Fruit fly (Drosophila melanogaster): ENCODE measurements around the gene SmydA-9.

The SmydA-9 gene

dm6 chrX:9161912-9162311 lies 48.8 kb downstream of the SmydA-9 start, which contains the start of the genes Zpr1 and CG44532:
TSS of gene Zpr1 (minus strand) at chrX:9162090.
TSS of gene CG44532 (plus strand) at chrX:9162092.
- TF ChIP-seq Mnt (GFP tag; optimal IDR thresholded peaks at IDR 0.05) (peak; percentile 63), cnc (optimal IDR thresholded peaks at IDR 0.05) (no peak)

- TF ChIP-seq bab1 (GFP tag; optimal IDR thresholded peaks at IDR 0.05) (peak; percentile 80), Mnt (GFP tag; optimal IDR thresholded peaks at IDR 0.05) (peak; percentile 10), Crg-1 (GFP tag; optimal IDR thresholded peaks at IDR 0.05) (no peak)
Observed at dm6 chrX:9159736-9160135, 51.0 kb downstream of the SmydA-9 start, which contains the start of gene NdufA3. TSS of gene NdufA3 (minus strand) at chrX:9160052.

- TF ChIP-seq Clk (GFP tag; optimal IDR thresholded peaks at IDR 0.05), result no peak
- TF ChIP-seq CG5204 (GFP tag; optimal IDR thresholded peaks at IDR 0.05), result no peak
- TF ChIP-seq pad (GFP tag; optimal IDR thresholded peaks at IDR 0.05), result no peak
- peak; percentile 38 for TF ChIP-seq bab1 (GFP tag; optimal IDR thresholded peaks at IDR 0.05)
Observed at dm6 chrX:9158366-9158765, 52.3 kb downstream of the SmydA-9 start, which contains the start of the genes Ost48 and Dlip1. TSS of gene Ost48 (minus strand) at chrX:9158515. TSS of gene Dlip1 (plus strand) at chrX:9158622.

dm6 chrX:9156388-9156823 lies 54.3 kb downstream of the SmydA-9 start, which contains the start of gene His3.3B:
TSS of gene His3.3B (minus strand) at chrX:9156669.
- TF ChIP-seq Crg-1 (GFP tag; optimal IDR thresholded peaks at IDR 0.05) (peak; percentile 23), tj (GFP tag; optimal IDR thresholded peaks at IDR 0.05) (no peak), Clk (GFP tag; optimal IDR thresholded peaks at IDR 0.05) (no peak), CG5204 (GFP tag; optimal IDR thresholded peaks at IDR 0.05) (no peak), cnc (optimal IDR thresholded peaks at IDR 0.05) (no peak), ovo (GFP tag; optimal IDR thresholded peaks at IDR 0.05) (peak; percentile 37), Mnt (GFP tag; optimal IDR thresholded peaks at IDR 0.05) (peak; percentile 55), cic (GFP tag; optimal IDR thresholded peaks at IDR 0.05) (no peak), CG7101 (tag; optimal IDR thresholded peaks at IDR 0.05) (peak; percentile 33), kay (GFP tag; ENCODE audit: borderline replicate concordance) (no peak), CG7045 (GFP tag; optimal IDR thresholded peaks at IDR 0.05) (no peak), CG11617 (GFP tag; optimal IDR thresholded peaks at IDR 0.05) (peak; percentile 72), bab1 (GFP tag; optimal IDR thresholded peaks at IDR 0.05) (peak; percentile 76), CG12768 (GFP tag; optimal IDR thresholded peaks at IDR 0.05) (no peak), toe (GFP tag; optimal IDR thresholded peaks at IDR 0.05) (no peak), Hr96 (GFP tag; optimal IDR thresholded peaks at IDR 0.05) (no peak), pad (GFP tag; optimal IDR thresholded peaks at IDR 0.05) (no peak), CG1620 (GFP tag; optimal IDR thresholded peaks at IDR 0.05) (peak; percentile 60), CG33017 (tag; optimal IDR thresholded peaks at IDR 0.05) (no peak), CG14711 (tag; optimal IDR thresholded peaks at IDR 0.05) (peak; percentile 14)

Data from whole organism, adult.